Fruit fly (Drosophila melanogaster) whole organism, pupa: ENCODE measurements around the gene caup.

Experiments
- CG10348 ChIP-seq: fragments of 200-800 bp; sonication (Bioruptor generic); IDR thresholded peaks from 2 replicates; pipeline ENCODE4 v1.3.6; 2022; ENCODE audit warnings: missing biosample characterization, missing genetic modification characterization
- CG12605 ChIP-seq: fragments of 200-800 bp; sonication (Bioruptor generic); IDR thresholded peaks from 2 replicates; pipeline ENCODE4 v1.3.6; 2022; ENCODE audit warnings: missing biosample characterization, missing genetic modification characterization
- CG13204 ChIP-seq: fragments of 200-800 bp; sonication (Bioruptor generic); optimal IDR thresholded peaks from 2 replicates; lab custom pipeline; 2018; ENCODE audit warnings: missing biosample characterization, mild to moderate bottlenecking, missing genetic modification characterization, moderate library complexity
- CG14655 ChIP-seq: fragments of 200-800 bp; sonication (Bioruptor generic); optimal IDR thresholded peaks from 3 replicates; lab custom pipeline; 2017; ENCODE audit warnings: mild to moderate bottlenecking, missing biosample characterization, missing genetic modification reagents, missing genetic modification characterization
- CG15710 ChIP-seq: fragments of 200-800 bp; sonication (Bioruptor generic); optimal IDR thresholded peaks from 2 replicates; lab custom pipeline; 2018; ENCODE audit warnings: missing biosample characterization, mild to moderate bottlenecking, missing genetic modification characterization, moderate library complexity
- CG17806 ChIP-seq: fragments of 200-800 bp; sonication (Bioruptor generic); optimal IDR thresholded peaks from 2 replicates; lab custom pipeline; 2018; ENCODE audit warnings: missing biosample characterization, mild to moderate bottlenecking, missing genetic modification characterization, moderate library complexity
- CG32121 ChIP-seq: fragments of 200-800 bp; sonication (Bioruptor generic); IDR thresholded peaks from 2 replicates; pipeline ENCODE4 v1.3.6; 2022; ENCODE audit warnings: missing biosample characterization, missing genetic modification characterization
- CG34367 ChIP-seq: fragments of 200-800 bp; sonication (Bioruptor generic); optimal IDR thresholded peaks from 2 replicates; lab custom pipeline; 2018; ENCODE audit warnings: missing biosample characterization, mild to moderate bottlenecking, missing genetic modification characterization
- CG4496 ChIP-seq: fragments of 200-800 bp; sonication (Bioruptor generic); IDR thresholded peaks from 3 replicates; pipeline ENCODE4 v1.3.6; 2022; ENCODE audit warnings: missing biosample characterization, missing genetic modification characterization
- CG8159 ChIP-seq: fragments of 200-800 bp; sonication (Bioruptor generic); optimal IDR thresholded peaks from 3 replicates; lab custom pipeline; 2018; ENCODE audit warnings: missing biosample characterization, mild to moderate bottlenecking, missing genetic modification characterization, moderate library complexity
- CG8301 ChIP-seq: fragments of 200-800 bp; sonication (Bioruptor generic); optimal IDR thresholded peaks from 2 replicates; lab custom pipeline; 2018; ENCODE audit warnings: missing biosample characterization, mild to moderate bottlenecking, missing genetic modification characterization
- CG9948 ChIP-seq: fragments of 200-800 bp; sonication (Bioruptor generic); optimal IDR thresholded peaks from 2 replicates; lab custom pipeline; 2018; ENCODE audit warnings: missing biosample characterization, mild to moderate bottlenecking, missing genetic modification characterization, moderate library complexity
- D1 ChIP-seq: fragments of 200-800 bp; sonication (Bioruptor generic); optimal IDR thresholded peaks from 2 replicates; lab custom pipeline; 2018; ENCODE audit warnings: missing biosample characterization, mild to moderate bottlenecking, missing genetic modification characterization, moderate library complexity
- EcR ChIP-seq: fragments of 200-800 bp; sonication (Bioruptor generic); optimal IDR thresholded peaks from 3 replicates; lab custom pipeline; 2019; ENCODE audit warnings: missing biosample characterization, missing genetic modification characterization, mild to moderate bottlenecking, moderate library complexity, missing genetic modification reagents
- Ets98B ChIP-seq: fragments of 200-800 bp; sonication (Bioruptor generic); IDR thresholded peaks from 2 replicates; pipeline ENCODE4 v1.3.6; 2022; ENCODE audit warnings: missing biosample characterization, missing genetic modification characterization
- Pif1A ChIP-seq: fragments of 200-800 bp; sonication (Bioruptor generic); optimal IDR thresholded peaks from 3 replicates; lab custom pipeline; 2016; ENCODE audit warnings: missing biosample characterization, missing genetic modification characterization
- Pif1B ChIP-seq: fragments of 200-800 bp; sonication (Bioruptor generic); optimal IDR thresholded peaks from 3 replicates; lab custom pipeline; 2016; ENCODE audit warnings: missing biosample characterization, missing genetic modification characterization
- Snoo ChIP-seq: fragments of 200-800 bp; sonication (Bioruptor generic); optimal IDR thresholded peaks from 3 replicates; lab custom pipeline; 2017; ENCODE audit warnings: missing biosample characterization, mild to moderate bottlenecking, missing genetic modification characterization, inconsistent platforms
- fd96Ca ChIP-seq: fragments of 200-800 bp; sonication (Bioruptor generic); IDR thresholded peaks from 3 replicates; pipeline ENCODE4 v1.3.6; 2022; ENCODE audit warnings: missing biosample characterization, missing genetic modification characterization
- gl ChIP-seq: fragments of 200-800 bp; sonication (Bioruptor generic); optimal IDR thresholded peaks from 2 replicates; lab custom pipeline; 2018; ENCODE audit warnings: missing biosample characterization, mild to moderate bottlenecking, missing genetic modification characterization
- rn ChIP-seq: fragments of 200-800 bp; sonication (Bioruptor generic); IDR thresholded peaks from 2 replicates; pipeline ENCODE4 v1.3.6; 2022; ENCODE audit warnings: missing biosample characterization, missing genetic modification characterization

The caup gene

dm6 chr3L:12638919-12639607, 29.6 kb downstream of the caup start:
- no peak for TF ChIP-seq Snoo (tag; lab: Kevin White, UChicago)
- TF ChIP-seq EcR (GFP tag; lab: Kevin White, UChicago), result no peak
- no peak for TF ChIP-seq Pif1B (GFP tag; lab: Kevin White, UChicago)
- TF ChIP-seq CG8159, result no peak
- TF ChIP-seq, all 21 proteins: peak for 0

DNA sequence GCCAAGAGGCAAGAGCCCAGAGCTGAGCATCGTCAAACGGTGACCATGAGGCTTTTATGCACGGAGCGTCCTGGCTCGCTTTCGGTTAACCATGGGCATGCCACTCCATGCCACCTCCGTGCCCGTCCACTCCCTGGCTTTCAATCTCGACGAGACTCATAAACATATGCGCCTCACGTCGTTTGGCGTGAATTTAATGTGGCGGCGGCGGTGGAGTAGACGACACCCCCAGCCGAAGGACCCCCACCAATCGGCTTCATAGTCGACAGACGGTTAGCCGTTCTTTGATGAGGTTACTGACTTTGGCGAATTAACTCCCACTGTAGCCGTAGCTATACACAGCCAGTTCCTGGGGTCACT, 30.2 kb downstream of the caup start:
- no peak for TF ChIP-seq CG9948 (tag; lab: Kevin White, UChicago)
- TF ChIP-seq rn (GFP tag; lab: Robert Waterston, UW), result no peak
- no peak for TF ChIP-seq EcR (GFP tag; lab: Kevin White, UChicago)
- no peak for TF ChIP-seq CG4496
- TF ChIP-seq CG32121 (GFP tag; lab: Robert Waterston, UW), result no peak
- no peak for TF ChIP-seq CG14655 (GFP tag; lab: Kevin White, UChicago)

- TF ChIP-seq Ets98B (GFP tag; lab: Robert Waterston, UW) (no peak), CG9948 (tag; lab: Kevin White, UChicago) (no peak), CG17806 (tag; lab: Kevin White, UChicago) (no peak), CG14655 (GFP tag; lab: Kevin White, UChicago) (no peak), fd96Ca (GFP tag; lab: Robert Waterston, UW) (no peak), D1 (tag; lab: Kevin White, UChicago) (no peak), CG8301 (no peak), CG12605 (GFP tag; lab: Robert Waterston, UW) (no peak), CG32121 (GFP tag; lab: Robert Waterston, UW) (no peak), Pif1B (GFP tag; lab: Kevin White, UChicago) (no peak), CG13204 (GFP tag; lab: Kevin White, UChicago) (no peak), CG10348 (GFP tag; lab: Robert Waterston, UW) (no peak), CG8159 (no peak), CG34367 (tag; lab: Kevin White, UChicago) (no peak), Pif1A (GFP tag; lab: Kevin White, UChicago) (no peak), EcR (GFP tag; lab: Kevin White, UChicago) (no peak), CG15710 (tag; lab: Kevin White, UChicago) (no peak), gl (tag; lab: Kevin White, UChicago) (no peak), CG4496 (no peak), rn (GFP tag; lab: Robert Waterston, UW) (no peak)
Observed at dm6 chr3L:12640719-12641118, 31.3 kb downstream of the caup start.

DNA sequence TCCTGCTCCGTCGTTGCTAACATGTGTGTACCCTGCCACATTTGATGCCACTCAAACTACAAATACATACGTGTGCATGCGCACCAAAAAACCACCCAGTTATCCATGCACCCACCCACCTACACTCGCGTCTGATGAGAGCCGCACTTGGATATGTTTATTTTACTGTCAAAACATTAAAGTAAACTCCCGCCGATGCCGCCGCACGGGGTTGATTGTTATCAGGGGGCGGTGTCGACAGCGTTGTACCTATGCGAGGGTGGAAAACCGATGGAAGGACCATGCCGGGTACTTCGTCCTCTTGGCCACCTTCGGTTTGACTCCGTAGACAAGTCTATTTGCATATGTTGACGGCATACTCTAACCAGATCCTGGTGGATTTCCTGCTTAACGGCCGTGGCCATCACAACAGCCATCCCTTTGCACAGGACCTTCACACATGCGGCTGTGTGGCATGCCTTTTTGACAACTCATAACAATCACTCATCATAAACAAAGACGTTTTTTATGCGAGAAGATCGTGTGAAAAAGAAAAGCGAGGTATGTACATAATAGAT, 33.0 kb downstream of the caup start:
- TF ChIP-seq rn (GFP tag; lab: Robert Waterston, UW), result no peak
- TF ChIP-seq CG17806 (tag; lab: Kevin White, UChicago), result no peak
- no peak for TF ChIP-seq CG13204 (GFP tag; lab: Kevin White, UChicago)
- no peak for TF ChIP-seq gl (tag; lab: Kevin White, UChicago)
- TF ChIP-seq Pif1B (GFP tag; lab: Kevin White, UChicago), result no peak
- no peak for TF ChIP-seq CG12605 (GFP tag; lab: Robert Waterston, UW)
- TF ChIP-seq CG15710 (tag; lab: Kevin White, UChicago), result no peak
- TF ChIP-seq CG8301, result no peak
- TF ChIP-seq, all 21 proteins: peak for 0

dm6 chr3L:12643820-12644744, 34.7 kb downstream of the caup start:
- no peak for TF ChIP-seq CG9948 (tag; lab: Kevin White, UChicago)
- TF ChIP-seq EcR (GFP tag; lab: Kevin White, UChicago), result no peak
- TF ChIP-seq rn (GFP tag; lab: Robert Waterston, UW), result no peak
- TF ChIP-seq CG17806 (tag; lab: Kevin White, UChicago), result peak; percentile 28
- peak; percentile 45 for TF ChIP-seq CG8159

- TF ChIP-seq CG34367 (tag; lab: Kevin White, UChicago) (no peak), D1 (tag; lab: Kevin White, UChicago) (peak; percentile 26)
Observed at dm6 chr3L:12646102-12646501, 36.7 kb downstream of the caup start.
